Worm (Caenorhabditis elegans): ENCODE results near the gene gar-1.

gar-1 gene

ce11 chrX:6462995-6463462 is 21.7 kb downstream of the gar-1 start, which contains the start of gene C15B12.2:
Gene C15B12.2 (plus strand): TSS chrX:6463412.
- TF ChIP-seq unc-3 (GFP tag; conservative IDR thresholded peaks at IDR 0.05) (no peak), unc-3 (tag; optimal IDR thresholded peaks at IDR 0.05) (no peak), ama-1 (optimal IDR thresholded peaks at IDR 0.05) (no peak), hlh-8 (tag; optimal IDR thresholded peaks at IDR 0.05) (no peak), ref-2 (tag; optimal IDR thresholded peaks at IDR 0.05) (no peak), npax-4 (tag; optimal IDR thresholded peaks at IDR 0.05) (no peak), pat-9 (tag; optimal IDR thresholded peaks at IDR 0.05) (no peak), C08G9.2 (tag; optimal IDR thresholded peaks at IDR 0.05) (no peak), T23F11.4 (GFP tag; optimal IDR thresholded peaks at IDR 0.05) (no peak), pha-4 (tag; optimal IDR thresholded peaks at IDR 0.05) (no peak), pax-1 (tag; optimal IDR thresholded peaks at IDR 0.05) (no peak)

ce11 chrX:6462479-6462878 is 22.2 kb downstream of the gar-1 start:
- TF ChIP-seq gmeb-2 (tag; optimal IDR thresholded peaks at IDR 0.05) = no peak
- TF ChIP-seq ceh-9 (tag; optimal IDR thresholded peaks at IDR 0.05) = no peak
- no peak for TF ChIP-seq elt-4 (tag; optimal IDR thresholded peaks at IDR 0.05)
- no peak for TF ChIP-seq ceh-22 (tag; optimal IDR thresholded peaks at IDR 0.05)
- no peak for TF ChIP-seq pha-4 (tag; optimal IDR thresholded peaks at IDR 0.05)
- TF ChIP-seq unc-55 (GFP tag; optimal IDR thresholded peaks at IDR 0.05) = no peak
- no peak for TF ChIP-seq ceh-34 (tag; optimal IDR thresholded peaks at IDR 0.05)
- TF ChIP-seq ceh-45 (GFP tag; IDR thresholded peaks at IDR 0.05) = no peak
- no peak for TF ChIP-seq syd-9 (tag; optimal IDR thresholded peaks at IDR 0.05)
- TF ChIP-seq ceh-18 (tag; optimal IDR thresholded peaks at IDR 0.05) = no peak
- no peak for TF ChIP-seq hlh-8 (tag; optimal IDR thresholded peaks at IDR 0.05)

ce11 chrX:6461729-6462128 is 23.0 kb downstream of the gar-1 start, which contains the start of gene K04E7.1:
Gene K04E7.1 (plus strand): TSS chrX:6462029.
- TF ChIP-seq madf-2 (tag; optimal IDR thresholded peaks at IDR 0.05) = no peak
- no peak for TF ChIP-seq unc-55 (GFP tag; optimal IDR thresholded peaks at IDR 0.05)
- TF ChIP-seq hlh-15 (tag; optimal IDR thresholded peaks at IDR 0.05) = no peak
- no peak for TF ChIP-seq hlh-8 (tag; optimal IDR thresholded peaks at IDR 0.05)
- TF ChIP-seq ceh-18 (tag; optimal IDR thresholded peaks at IDR 0.05) = no peak
- no peak for TF ChIP-seq ceh-9 (tag; optimal IDR thresholded peaks at IDR 0.05)

- TF ChIP-seq K09A11.1 (tag; optimal IDR thresholded peaks at IDR 0.05; ENCODE audit: insufficient read depth) = no peak
- no peak for TF ChIP-seq fax-1 (tag; optimal IDR thresholded peaks at IDR 0.05)
- no peak for TF ChIP-seq elt-2 (tag; optimal IDR thresholded peaks at IDR 0.05)
These were observed 24.6 kb downstream of the gar-1 start for ce11 chrX:6460123-6460522.

DNA sequence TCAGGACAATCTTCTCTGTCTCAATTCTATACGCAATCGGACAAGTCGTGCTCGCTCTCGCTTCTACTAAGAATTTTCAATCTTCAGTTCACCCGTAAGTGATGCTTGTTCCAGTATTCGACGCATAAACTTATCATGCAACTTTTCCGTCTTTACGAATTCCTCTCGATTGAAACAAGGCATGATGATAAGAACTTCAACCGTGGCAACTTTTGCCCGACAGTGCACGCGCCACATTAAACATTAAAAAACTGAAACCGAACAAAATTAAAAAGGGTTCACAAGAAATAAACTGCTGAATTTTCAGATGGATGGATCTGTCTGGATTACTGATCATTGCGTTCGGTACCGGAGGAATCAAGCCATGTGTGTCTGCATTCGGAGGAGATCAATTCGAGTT is 26.2 kb downstream of the gar-1 start:
- TF ChIP-seq ceh-6 (GFP tag; optimal IDR thresholded peaks at IDR 0.05) (no peak), rnt-1 (tag; optimal IDR thresholded peaks at IDR 0.05) (no peak), elt-4 (tag; optimal IDR thresholded peaks at IDR 0.05) (no peak), lin-11 (tag; optimal IDR thresholded peaks at IDR 0.05) (no peak), gmeb-2 (tag; optimal IDR thresholded peaks at IDR 0.05) (no peak), pat-9 (tag; optimal IDR thresholded peaks at IDR 0.05) (no peak), dve-1 (tag; optimal IDR thresholded peaks at IDR 0.05) (no peak), unc-42 (tag; optimal IDR thresholded peaks at IDR 0.05) (no peak), fkh-10 (GFP tag; optimal IDR thresholded peaks at IDR 0.05) (no peak), Y22D7AL.16 (tag; optimal IDR thresholded peaks at IDR 0.05) (no peak), tbx-2 (tag; optimal IDR thresholded peaks at IDR 0.05) (no peak), unc-3 (GFP tag; conservative IDR thresholded peaks at IDR 0.05) (no peak), unc-3 (tag; optimal IDR thresholded peaks at IDR 0.05) (no peak)

DNA sequence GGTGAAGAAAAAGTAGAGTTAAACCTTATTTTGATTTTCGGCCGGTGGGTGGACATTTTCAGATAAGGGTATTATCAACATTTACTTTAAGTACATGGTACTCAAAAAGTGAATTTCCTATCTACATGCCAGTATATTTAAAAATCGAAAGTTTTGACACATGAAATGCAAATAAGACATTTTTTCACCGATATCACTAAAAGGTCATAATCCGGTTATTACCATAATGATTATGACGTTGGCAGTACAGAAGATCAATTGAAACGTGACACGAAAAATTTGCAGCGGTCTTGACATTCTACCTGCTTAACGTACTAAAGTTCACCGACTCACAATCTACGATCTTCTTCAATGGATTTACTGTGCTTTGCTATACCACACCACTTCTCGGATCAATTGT is 26.7 kb downstream of the gar-1 start:
- no peak for TF ChIP-seq pqm-1 (tag; optimal IDR thresholded peaks at IDR 0.05)
- TF ChIP-seq pat-9 (tag; optimal IDR thresholded peaks at IDR 0.05) = no peak

All from whole organism, late embryonic.